Worm (Caenorhabditis elegans) whole organism, mixed stage, embryonic: ENCODE results near the gene cht-4.

Experiments used
- lin-13 ChIP-seq: fragments of 150-350 bp; optimal IDR thresholded peaks from 2 replicates; lab custom pipeline; 2014; ENCODE audit warnings: missing biosample characterization, missing genetic modification characterization
- nhr-76 ChIP-seq: sonication (generic microtip); optimal IDR thresholded peaks from 2 replicates; lab custom pipeline; 2017; ENCODE audit warnings: missing biosample characterization, missing genetic modification characterization

ce11 chrIII:1652925-1653324 lies 4.4 kb downstream of the cht-4 start:
- TF ChIP-seq lin-13 (no peak), nhr-76 (tag; lab: Kevin White, UChicago) (no peak)
